Worm (Caenorhabditis elegans) whole organism, L3 larva: Measurements from ENCODE around the gene mrpl-10.
A peak's percentile ranks its signal among the peaks of the same experiment; 100 is the strongest.

ENCODE experiments used
- R02D3.7 ChIP-seq: fragments of 150-350 bp; optimal IDR thresholded peaks from 2 replicates; lab custom pipeline; 2014; ENCODE audit warnings: missing biosample characterization, missing genetic modification characterization
- ZK546.5 ChIP-seq: sonication (generic microtip); optimal IDR thresholded peaks from 2 replicates; lab custom pipeline; 2017; ENCODE audit warnings: missing biosample characterization, missing genetic modification characterization
- ama-1 ChIP-seq: fragments of 150-350 bp; optimal IDR thresholded peaks from 2 replicates; lab custom pipeline; 2018
- ceh-16 ChIP-seq: sonication (generic microtip); optimal IDR thresholded peaks from 2 replicates; lab custom pipeline; 2017; ENCODE audit warnings: missing biosample characterization, missing genetic modification characterization
- ceh-28 ChIP-seq: fragments of 150-350 bp; optimal IDR thresholded peaks from 2 replicates; lab custom pipeline; 2014; ENCODE audit warnings: missing biosample characterization, missing genetic modification reagents, missing genetic modification characterization
- ceh-82 ChIP-seq: fragments of 150-350 bp; optimal IDR thresholded peaks from 2 replicates; lab custom pipeline; 2014; ENCODE audit warnings: missing biosample characterization, missing genetic modification characterization
- ceh-9 ChIP-seq: sonication (generic microtip); optimal IDR thresholded peaks from 2 replicates; lab custom pipeline; 2018; ENCODE audit warnings: missing biosample characterization, missing genetic modification characterization
- elt-1 ChIP-seq: fragments of 150-350 bp; optimal IDR thresholded peaks from 2 replicates; lab custom pipeline; 2014; ENCODE audit warnings: missing biosample characterization, missing genetic modification characterization
- elt-2 ChIP-seq: sonication (generic microtip); optimal IDR thresholded peaks from 2 replicates; lab custom pipeline; 2016; ENCODE audit warnings: missing genetic modification reagents, mild to moderate bottlenecking, missing genetic modification characterization, missing compliant biosample characterization
- elt-3 ChIP-seq, 3 experiments: fragments of 150-350 bp in 1 of 3; sonication (generic microtip) in 2 of 3; optimal IDR thresholded peaks; 2 replicates in 2 of 3; 4 replicates in 1 of 3; lab custom pipeline; 2014 to 2017; ENCODE audit warnings: missing biosample characterization in 3 of 3, missing genetic modification characterization in 3 of 3
- fkh-2 ChIP-seq: fragments of 150-350 bp; optimal IDR thresholded peaks from 2 replicates; lab custom pipeline; 2014; ENCODE audit warnings: missing biosample characterization, missing genetic modification reagents, missing genetic modification characterization
- fos-1 ChIP-seq: fragments of 150-350 bp; optimal IDR thresholded peaks from 2 replicates; lab custom pipeline; 2014; ENCODE audit warnings: missing biosample characterization, missing genetic modification characterization
- hmg-11 ChIP-seq: sonication (generic microtip); optimal IDR thresholded peaks from 2 replicates; lab custom pipeline; 2016; ENCODE audit warnings: missing genetic modification characterization, missing compliant biosample characterization
- lin-39 ChIP-seq: fragments of 150-350 bp; optimal IDR thresholded peaks from 2 replicates; lab custom pipeline; 2018; ENCODE audit warnings: missing biosample characterization, missing genetic modification reagents, missing genetic modification characterization
- lsy-12 ChIP-seq: sonication (generic microtip); optimal IDR thresholded peaks from 2 replicates; lab custom pipeline; 2016; ENCODE audit warnings: mild to moderate bottlenecking, missing genetic modification characterization, missing compliant biosample characterization
- mdl-1 ChIP-seq: fragments of 150-350 bp; optimal IDR thresholded peaks from 2 replicates; lab custom pipeline; 2014; ENCODE audit warnings: missing biosample characterization, missing genetic modification characterization
- nfya-1 ChIP-seq: sonication (generic microtip); optimal IDR thresholded peaks from 2 replicates; lab custom pipeline; 2017; ENCODE audit warnings: missing genetic modification characterization, mild to moderate bottlenecking, missing compliant biosample characterization, antibody characterized with exemption, moderate library complexity; ENCODE audit not compliant: insufficient read depth
- nhr-11 ChIP-seq: fragments of 150-350 bp; optimal IDR thresholded peaks from 2 replicates; lab custom pipeline; 2014; ENCODE audit warnings: missing biosample characterization, missing genetic modification characterization
- nhr-12 ChIP-seq: fragments of 150-350 bp; optimal IDR thresholded peaks from 2 replicates; lab custom pipeline; 2014; ENCODE audit warnings: missing biosample characterization, missing genetic modification characterization
- nhr-23 ChIP-seq: fragments of 150-350 bp; optimal IDR thresholded peaks from 2 replicates; lab custom pipeline; 2014; ENCODE audit warnings: missing biosample characterization, missing genetic modification reagents, missing genetic modification characterization
- nhr-237 ChIP-seq: fragments of 150-350 bp; optimal IDR thresholded peaks from 2 replicates; lab custom pipeline; 2014; ENCODE audit warnings: missing biosample characterization, missing genetic modification characterization
- nhr-25 ChIP-seq: sonication (generic microtip); optimal IDR thresholded peaks from 2 replicates; lab custom pipeline; 2017; ENCODE audit warnings: missing biosample characterization, missing genetic modification characterization
- nhr-28 ChIP-seq: fragments of 150-350 bp; optimal IDR thresholded peaks from 2 replicates; lab custom pipeline; 2014; ENCODE audit warnings: missing biosample characterization, missing genetic modification characterization
- nhr-43 ChIP-seq: sonication (generic microtip); optimal IDR thresholded peaks from 2 replicates; lab custom pipeline; 2016; ENCODE audit warnings: mild to moderate bottlenecking, missing genetic modification characterization, missing compliant biosample characterization; ENCODE audit not compliant: poor library complexity, severe bottlenecking
- nhr-67 ChIP-seq: fragments of 150-350 bp; optimal IDR thresholded peaks from 2 replicates; lab custom pipeline; 2014; ENCODE audit warnings: missing biosample characterization, missing genetic modification characterization
- nhr-77 ChIP-seq: fragments of 150-350 bp; optimal IDR thresholded peaks from 2 replicates; lab custom pipeline; 2014; ENCODE audit warnings: missing biosample characterization, missing genetic modification characterization
- pha-4 ChIP-seq: fragments of 150-350 bp; optimal IDR thresholded peaks from 2 replicates; lab custom pipeline; 2014; ENCODE audit warnings: missing biosample characterization, missing genetic modification reagents, missing genetic modification characterization
- pqm-1 ChIP-seq: fragments of 150-350 bp; optimal IDR thresholded peaks from 2 replicates; lab custom pipeline; 2017; ENCODE audit warnings: missing biosample characterization, missing genetic modification characterization, inconsistent platforms
- sea-2 ChIP-seq: fragments of 150-350 bp; sonication (generic microtip); optimal IDR thresholded peaks from 4 replicates; lab custom pipeline; 2014; ENCODE audit warnings: missing biosample characterization, missing genetic modification reagents, missing genetic modification characterization
- skn-1 ChIP-seq: fragments of 150-350 bp; optimal IDR thresholded peaks from 2 replicates; lab custom pipeline; 2014; ENCODE audit warnings: missing biosample characterization, missing genetic modification characterization
- snpc-4 ChIP-seq: fragments of 150-350 bp; optimal IDR thresholded peaks from 2 replicates; lab custom pipeline; 2014; ENCODE audit warnings: missing biosample characterization, missing genetic modification characterization
- unc-39 ChIP-seq: sonication (generic microtip); optimal IDR thresholded peaks from 4 replicates; lab custom pipeline; 2017; ENCODE audit warnings: missing biosample characterization, missing genetic modification characterization
- unc-62 ChIP-seq: fragments of 150-350 bp; sonication (generic microtip); optimal IDR thresholded peaks from 4 replicates; lab custom pipeline; 2014; ENCODE audit warnings: missing biosample characterization, missing genetic modification reagents, missing genetic modification characterization

The mrpl-10 gene

ce11 chrII:8278415-8278814, at the start of gene mrpl-10, which contains the start of gene clec-142:
TSS of gene mrpl-10 (minus strand) at chrII:8278515.
TSS of gene clec-142 (plus strand) at chrII:8278678.
- no peak for TF ChIP-seq lin-39 (tag; lab: Kevin White, UChicago)
- TF ChIP-seq unc-39 (tag; lab: Kevin White, UChicago) = no peak
- TF ChIP-seq nhr-28 = no peak
- no peak for TF ChIP-seq R02D3.7 (tag; lab: Kevin White, UChicago)
- TF ChIP-seq nhr-12 = no peak
- TF ChIP-seq lsy-12 (tag; lab: Kevin White, UChicago) = no peak

ce11 chrII:8327450-8327849, 49.1 kb upstream of the mrpl-10 start:
- TF ChIP-seq ama-1 (lab: Kevin White, UChicago) = no peak
- TF ChIP-seq fos-1 (tag; lab: Kevin White, UChicago) = no peak
- TF ChIP-seq ceh-82 (tag; lab: Kevin White, UChicago) = no peak

ce11 chrII:8326228-8326960, 48.1 kb upstream of the mrpl-10 start:
- TF ChIP-seq snpc-4 (tag; lab: Kevin White, UChicago) = no peak
- no peak for TF ChIP-seq ceh-16 (tag; lab: Kevin White, UChicago)
- TF ChIP-seq skn-1 = no peak
- TF ChIP-seq nhr-12 = no peak
- no peak for TF ChIP-seq fkh-2 (tag; lab: Kevin White, UChicago)
- no peak for TF ChIP-seq pha-4 (tag; lab: Kevin White, UChicago)
- no peak for TF ChIP-seq sea-2 (GFP tag; lab: Kevin White, UChicago)
- TF ChIP-seq unc-39 (tag; lab: Kevin White, UChicago) = no peak

- no peak for TF ChIP-seq fos-1 (tag; lab: Kevin White, UChicago)
- peak; percentile 37 for TF ChIP-seq nhr-43
- TF ChIP-seq nfya-1 (tag; lab: Kevin White, UChicago) = peak; percentile 31
- TF ChIP-seq pha-4 (tag; lab: Kevin White, UChicago) = peak; percentile 95
- TF ChIP-seq nhr-23 = peak; percentile 36
- TF ChIP-seq mdl-1 (tag; lab: Kevin White, UChicago) = no peak
- TF ChIP-seq pqm-1 = no peak
- TF ChIP-seq hmg-11 (tag; lab: Kevin White, UChicago) = peak; percentile 32
- peak; percentile 17 for TF ChIP-seq lin-39 (tag; lab: Kevin White, UChicago)
These were observed 46.8 kb upstream of the mrpl-10 start, which contains the start of the genes ran-3 and C26D10.3 for ce11 chrII:8325002-8325539. TSS of gene ran-3 (minus strand) at chrII:8325052. TSS of gene C26D10.3 (plus strand) at chrII:8325386.

ce11 chrII:8321244-8321643, 42.9 kb upstream of the mrpl-10 start, which contains the start of gene shw-1:
TSS of gene shw-1 (minus strand) at chrII:8321471.
- TF ChIP-seq nhr-25 (tag; lab: Kevin White, UChicago) (no peak), elt-1 (no peak), fos-1 (tag; lab: Kevin White, UChicago) (no peak), ceh-28 (no peak), R02D3.7 (tag; lab: Kevin White, UChicago) (no peak), lsy-12 (tag; lab: Kevin White, UChicago) (no peak), ZK546.5 (tag; lab: Kevin White, UChicago) (no peak), unc-62 (no peak), nhr-11 (tag; lab: Kevin White, UChicago) (no peak), ama-1 (lab: Kevin White, UChicago) (no peak)

ce11 chrII:8316701-8317100, 38.4 kb upstream of the mrpl-10 start:
- no peak for TF ChIP-seq nhr-25 (tag; lab: Kevin White, UChicago)
- no peak for TF ChIP-seq nhr-11 (tag; lab: Kevin White, UChicago)
- TF ChIP-seq ceh-9 (tag; lab: Kevin White, UChicago) = no peak
- no peak for TF ChIP-seq nhr-237 (tag; lab: Kevin White, UChicago)
- no peak for TF ChIP-seq nhr-67 (tag; lab: Kevin White, UChicago)
- no peak for TF ChIP-seq elt-2 (tag; lab: Kevin White, UChicago)
- no peak for TF ChIP-seq pqm-1
- no peak for TF ChIP-seq nhr-77 (tag; lab: Kevin White, UChicago)
- TF ChIP-seq mdl-1 (tag; lab: Kevin White, UChicago) = no peak
- TF ChIP-seq elt-3 (tag; optimal IDR thresholded peaks at IDR 0.05; lab: Kevin White, UChicago) = no peak
- TF ChIP-seq nhr-43 = no peak
